Fruit fly (Drosophila melanogaster): ENCODE data around the gene ppk22.

ppk22 gene

DNA sequence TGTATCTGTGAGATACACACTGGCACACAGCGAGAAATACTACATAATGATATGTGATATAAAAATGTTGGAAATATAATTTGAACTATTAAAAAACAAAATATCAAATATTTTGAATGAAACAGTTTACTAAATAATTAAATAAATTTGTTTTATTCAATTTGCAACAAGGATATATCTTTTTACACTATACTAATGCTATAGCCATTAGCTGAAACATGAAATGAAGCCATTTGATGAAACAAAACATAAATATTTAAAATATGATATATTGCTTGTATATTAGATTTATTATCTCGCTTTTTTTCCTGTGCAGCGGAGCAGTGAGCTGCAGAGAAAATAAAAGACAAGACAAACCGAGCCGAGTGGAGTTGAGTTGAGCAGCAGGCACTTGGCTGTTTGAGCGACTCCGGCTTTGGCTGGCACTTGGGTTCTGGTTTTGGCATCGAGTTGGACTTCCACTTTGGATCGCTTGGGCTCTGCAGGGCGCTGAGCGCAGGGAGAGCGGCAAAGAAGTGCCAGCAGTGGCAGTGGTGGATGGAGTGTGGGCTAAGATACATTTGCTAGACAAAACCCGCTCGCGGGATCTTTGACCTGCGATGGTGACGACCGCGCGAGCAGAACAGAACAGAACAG is 33.8 kb upstream of the ppk22 start (continued):
- no peak for TF ChIP-seq schlank (tag; optimal IDR thresholded peaks at IDR 0.05)
- peak in 1 of 2 experiments; percentile 14 for TF ChIP-seq insv (GFP tag; optimal IDR thresholded peaks at IDR 0.05)
- TF ChIP-seq knrl (GFP tag; IDR thresholded peaks at IDR 0.05; ENCODE audit: partially characterized antibody): no peak

DNA sequence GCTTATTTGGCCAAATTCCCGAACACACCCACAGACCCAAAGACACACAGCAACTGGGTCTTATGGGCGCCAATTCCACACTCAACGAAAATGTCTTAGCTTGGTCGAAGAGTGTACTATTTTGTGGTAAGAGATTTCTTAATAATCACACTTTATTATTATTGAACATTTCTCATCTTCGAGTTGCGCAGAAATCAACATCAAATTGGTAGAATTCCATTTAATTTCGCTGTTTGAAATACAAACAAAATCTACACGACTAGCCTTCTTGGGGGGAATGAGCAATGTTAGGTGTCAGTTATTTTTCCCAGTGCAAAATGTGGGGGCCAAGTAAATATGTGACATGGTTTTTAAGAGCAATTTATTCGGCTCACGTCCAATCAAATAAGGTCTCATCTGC is 31.3 kb upstream of the ppk22 start:
- no peak for TF ChIP-seq twi (tag; optimal IDR thresholded peaks at IDR 0.05)
- TF ChIP-seq Nf-YB (GFP tag; optimal IDR thresholded peaks at IDR 0.05): no peak
- TF ChIP-seq NC2β (GFP tag; optimal IDR thresholded peaks at IDR 0.05): no peak
- no peak for TF ChIP-seq CG2199 (GFP tag; IDR thresholded peaks at IDR 0.05)
- no peak for TF ChIP-seq danr (GFP tag; IDR thresholded peaks at IDR 0.05)
- no peak for TF ChIP-seq Doc2 (GFP tag; IDR thresholded peaks at IDR 0.05)
- no peak for TF ChIP-seq CG14710 (tag; optimal IDR thresholded peaks at IDR 0.05)
- no peak for TF ChIP-seq CG18764 (GFP tag; optimal IDR thresholded peaks at IDR 0.05)
- no peak for TF ChIP-seq gt (GFP tag; IDR thresholded peaks at IDR 0.05)
- no peak for TF ChIP-seq CG10147 (GFP tag; optimal IDR thresholded peaks at IDR 0.05)
- no peak for TF ChIP-seq Eip74EF (GFP tag; optimal IDR thresholded peaks at IDR 0.05)
- TF ChIP-seq CG5180 (GFP tag; optimal IDR thresholded peaks at IDR 0.05): no peak
- no peak for TF ChIP-seq mam (GFP tag; optimal IDR thresholded peaks at IDR 0.05)
- no peak for TF ChIP-seq grn (GFP tag; optimal IDR thresholded peaks at IDR 0.05)
- no peak for TF ChIP-seq CG30431 (GFP tag; optimal IDR thresholded peaks at IDR 0.05)
- no peak for TF ChIP-seq CG7745 (tag; optimal IDR thresholded peaks at IDR 0.05)
- no peak for TF ChIP-seq Dll (GFP tag; IDR thresholded peaks at IDR 0.05; ENCODE audit: partially characterized antibody)
- TF ChIP-seq Dref (GFP tag; IDR thresholded peaks at IDR 0.05): no peak
- no peak for TF ChIP-seq CG9817 (tag; optimal IDR thresholded peaks at IDR 0.05)
- TF ChIP-seq CG11696 (GFP tag; IDR thresholded peaks at IDR 0.05): no peak
- no peak for TF ChIP-seq CG17328 (GFP tag; IDR thresholded peaks at IDR 0.05)
- TF ChIP-seq Fer1 (GFP tag; optimal IDR thresholded peaks at IDR 0.05): no peak
- TF ChIP-seq da (GFP tag; optimal IDR thresholded peaks at IDR 0.05): no peak
- no peak for TF ChIP-seq disco-r (GFP tag; optimal IDR thresholded peaks at IDR 0.05)
- no peak for TF ChIP-seq Opbp (GFP tag; IDR thresholded peaks at IDR 0.05; ENCODE audit: partially characterized antibody)
- TF ChIP-seq Gug (GFP tag; IDR thresholded peaks at IDR 0.05): no peak
- no peak for TF ChIP-seq CG3838 (GFP tag; optimal IDR thresholded peaks at IDR 0.05)
- TF ChIP-seq CG12391 (tag; optimal IDR thresholded peaks at IDR 0.05): peak; percentile 3
- no peak for TF ChIP-seq D19B (GFP tag; optimal IDR thresholded peaks at IDR 0.05)
- no peak for TF ChIP-seq Camta (GFP tag; optimal IDR thresholded peaks at IDR 0.05)
- TF ChIP-seq nmo (GFP tag; optimal IDR thresholded peaks at IDR 0.05): peak; percentile 15
- peak; percentile 17 for TF ChIP-seq unpg (GFP tag; optimal IDR thresholded peaks at IDR 0.05)
- peak; percentile 14 for TF ChIP-seq phol (tag; optimal IDR thresholded peaks at IDR 0.05)
- TF ChIP-seq GATAe (GFP tag; conservative IDR thresholded peaks at IDR 0.05): no peak
- TF ChIP-seq pan (optimal IDR thresholded peaks at IDR 0.05): no peak
- TF ChIP-seq pan (GFP tag; optimal IDR thresholded peaks at IDR 0.05 in 1 of 2, IDR thresholded peaks at IDR 0.05 in 1 of 2): no peak
- no peak; the same call in 1 of the 2 replicates for TF ChIP-seq sob (GFP tag; IDR thresholded peaks at IDR 0.05)
- TF ChIP-seq kah (GFP tag; optimal IDR thresholded peaks at IDR 0.05): no peak
- no peak for TF ChIP-seq CG4328 (GFP tag; optimal IDR thresholded peaks at IDR 0.05)
- TF ChIP-seq run (tag; optimal IDR thresholded peaks at IDR 0.05): no peak
- TF ChIP-seq abd-A (tag; optimal IDR thresholded peaks at IDR 0.05): no peak
- TF ChIP-seq Sox100B (GFP tag; optimal IDR thresholded peaks at IDR 0.05): no peak
- 0 out of 2 replicates have a peak, but pooled peaks have one; percentile 12 for TF ChIP-seq Ada2b (GFP tag; IDR thresholded peaks at IDR 0.05)
- peak; percentile 18 for TF ChIP-seq CG2712 (tag; optimal IDR thresholded peaks at IDR 0.05)
- TF ChIP-seq CG10543 (GFP tag; optimal IDR thresholded peaks at IDR 0.05): no peak
- TF ChIP-seq Neu2 (GFP tag; optimal IDR thresholded peaks at IDR 0.05; ENCODE audit: borderline replicate concordance): no peak
